Worm (Caenorhabditis elegans): ENCODE measurements around the gene F45E1.4.

DNA sequence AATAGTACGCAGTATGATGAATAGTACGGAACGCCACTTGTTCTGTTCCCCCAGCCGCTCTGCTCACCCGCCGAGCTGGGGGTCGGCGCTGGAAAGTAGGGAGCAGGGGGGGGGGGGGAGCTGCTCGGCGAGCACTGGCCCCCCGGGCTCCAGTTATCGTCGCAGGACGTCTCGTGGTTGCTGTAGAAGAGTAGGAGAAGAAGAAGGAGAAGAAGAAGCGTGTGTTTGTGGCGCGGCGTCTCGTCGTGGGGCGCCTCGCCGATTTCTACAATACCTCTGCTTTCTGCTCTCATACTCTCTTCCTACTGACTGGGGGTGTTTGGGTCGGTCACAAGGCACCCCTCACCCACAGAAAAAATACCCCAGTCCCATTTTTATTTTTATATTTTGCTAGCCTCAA is 31.5 kb downstream of the F45E1.4 start:
- TF ChIP-seq ama-1 (optimal IDR thresholded peaks at IDR 0.05) (no peak), hmbx-1 (tag; optimal IDR thresholded peaks at IDR 0.05) (no peak), tbx-11 (GFP tag; IDR thresholded peaks at IDR 0.05) (no peak), scrt-1 (GFP tag; IDR thresholded peaks at IDR 0.05) (no peak), hmg-4 (GFP tag; optimal IDR thresholded peaks at IDR 0.05) (no peak), ceh-36 (tag; optimal IDR thresholded peaks at IDR 0.05) (no peak), sea-1 (GFP tag; conservative IDR thresholded peaks at IDR 0.05) (no peak), flt-1 (GFP tag; IDR thresholded peaks at IDR 0.05) (no peak), ets-7 (tag; optimal IDR thresholded peaks at IDR 0.05) (no peak), ceh-13 (GFP tag; optimal IDR thresholded peaks at IDR 0.05) (no peak), F13C5.2 (tag; optimal IDR thresholded peaks at IDR 0.05) (no peak), aly-1 (tag; optimal IDR thresholded peaks at IDR 0.05) (no peak)

Measured in whole organism, early embryonic.